Worm (Caenorhabditis elegans) whole organism, L4/young adult: Measurements from ENCODE around the gene dod-22.

Experiments used
- W03F9.2 ChIP-seq: fragments of 150-350 bp; optimal IDR thresholded peaks from 2 replicates; lab custom pipeline; 2014; ENCODE audit warnings: missing biosample characterization, missing genetic modification characterization
- dao-5 ChIP-seq: sonication (generic microtip); optimal IDR thresholded peaks from 2 replicates; lab custom pipeline; 2016; ENCODE audit warnings: missing genotype, missing genetic modification characterization, moderate library complexity, missing compliant biosample characterization
- him-1 ChIP-seq: sonication (generic microtip); optimal IDR thresholded peaks from 2 replicates; lab custom pipeline; 2016; ENCODE audit warnings: missing genotype, missing genetic modification reagents, missing genetic modification characterization, missing compliant biosample characterization

ce11 chrIV:12975981-12976380, 10.8 kb downstream of the dod-22 start, which contains the start of gene dod-17:
- TF ChIP-seq dao-5 (tag; lab: Kevin White, UChicago) = no peak
- TF ChIP-seq W03F9.2 = no peak
- TF ChIP-seq him-1 = no peak
